Worm (Caenorhabditis elegans): Measurements from ENCODE around the gene F19B10.2.

Gene F19B10.2

ce11 chrII:3659776-3660175, 15.5 kb upstream of the F19B10.2 start, which contains the start of gene F19B10.4:
F19B10.4 (plus strand) TSS chrII:3660076.
- TF ChIP-seq mep-1 (tag; optimal IDR thresholded peaks at IDR 0.05): no peak
- no peak for TF ChIP-seq hmg-1.1 (GFP tag; IDR thresholded peaks at IDR 0.05)
- TF ChIP-seq ceh-32 (tag; optimal IDR thresholded peaks at IDR 0.05; ENCODE audit: poor library complexity): no peak
- TF ChIP-seq Y48G9A.11 (GFP tag; IDR thresholded peaks at IDR 0.05): no peak

DNA sequence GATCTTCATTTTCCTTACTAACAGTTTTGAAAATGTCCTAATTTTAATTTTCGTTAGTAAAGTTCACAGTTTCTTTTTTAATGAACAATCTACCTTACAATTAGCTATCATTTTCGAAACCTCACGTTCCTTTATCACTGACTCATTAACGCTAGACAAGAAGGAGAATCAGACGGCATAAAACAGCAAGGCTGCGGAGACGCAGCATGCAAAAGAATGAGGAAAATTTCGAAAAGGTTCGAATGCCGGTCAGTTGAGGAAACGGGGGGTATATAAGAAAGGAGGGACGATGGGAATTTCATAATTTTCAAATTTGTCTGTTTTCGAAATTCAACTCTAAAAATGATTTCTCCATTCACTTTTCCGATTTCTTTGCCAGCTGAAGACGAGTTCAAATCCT, 13.3 kb upstream of the F19B10.2 start, which contains the start of gene F19B10.13:
TSS of gene F19B10.13 (plus strand) at position 343 of the 400 bp plus-strand sequence.
- TF ChIP-seq nhr-28 (tag; optimal IDR thresholded peaks at IDR 0.05) (peak; percentile 36), mxl-3 (GFP tag; optimal IDR thresholded peaks at IDR 0.05) (peak; percentile 16), dmd-6 (GFP tag; IDR thresholded peaks at IDR 0.05) (peak; percentile 58), pqm-1 (tag; optimal IDR thresholded peaks at IDR 0.05) (peak; percentile 26), hlh-11 (tag; optimal IDR thresholded peaks at IDR 0.05) (peak; percentile 51), hif-1 (tag; optimal IDR thresholded peaks at IDR 0.05) (peak in 1 of 2 experiments; percentile 19), hlh-30 (tag; optimal IDR thresholded peaks at IDR 0.05; ENCODE audit: insufficient read depth) (peak; percentile 38), snpc-4 (tag; optimal IDR thresholded peaks at IDR 0.05) (no peak), T26A8.4 (GFP tag; IDR thresholded peaks at IDR 0.05) (no peak), nhr-6 (tag; optimal IDR thresholded peaks at IDR 0.05) (peak; percentile 14), F44E2.7 (GFP tag; IDR thresholded peaks at IDR 0.05) (no peak), mes-2 (tag; optimal IDR thresholded peaks at IDR 0.05; ENCODE audit: poor library complexity, severe bottlenecking) (peak; percentile 39), zip-2 (tag; optimal IDR thresholded peaks at IDR 0.05) (no peak)

DNA sequence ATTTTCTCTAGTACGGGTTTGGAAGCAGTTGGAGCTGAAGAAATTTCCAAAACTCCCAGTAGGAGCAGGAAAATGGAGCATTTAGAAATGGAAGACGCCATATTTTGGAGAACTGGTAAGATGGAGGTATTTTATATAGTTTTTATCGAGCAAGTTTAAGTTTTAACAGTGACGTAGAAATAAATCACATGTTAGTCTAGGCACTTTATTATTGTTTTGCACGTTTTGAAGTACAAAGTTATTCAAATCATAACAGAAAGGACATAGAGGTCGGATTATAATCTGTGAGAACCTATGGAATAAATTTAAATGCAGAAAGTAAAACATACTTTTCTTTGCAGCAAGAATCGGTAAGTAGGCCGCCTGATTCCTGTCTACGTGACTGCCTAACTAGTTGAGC, 11.5 kb upstream of the F19B10.2 start, which contains the start of gene F19B10.6:
TSS of gene F19B10.6 (minus strand) at position 101 of the 400 bp plus-strand sequence.
- no peak for TF ChIP-seq daf-16 (GFP tag; optimal IDR thresholded peaks at IDR 0.05)
- no peak for TF ChIP-seq daf-16 (tag; optimal IDR thresholded peaks at IDR 0.05)
- TF ChIP-seq lin-29 (GFP tag; IDR thresholded peaks at IDR 0.05): no peak
- no peak for TF ChIP-seq dmd-8 (GFP tag; IDR thresholded peaks at IDR 0.05)
- no peak for TF ChIP-seq F44E2.7 (GFP tag; IDR thresholded peaks at IDR 0.05)
- no peak for TF ChIP-seq nhr-6 (tag; optimal IDR thresholded peaks at IDR 0.05)
- TF ChIP-seq saeg-2 (GFP tag; IDR thresholded peaks at IDR 0.05): no peak
- no peak for TF ChIP-seq nhr-48 (tag; optimal IDR thresholded peaks at IDR 0.05)
- no peak for TF ChIP-seq jun-1 (tag; optimal IDR thresholded peaks at IDR 0.05)
- no peak for TF ChIP-seq nhr-25 (tag; optimal IDR thresholded peaks at IDR 0.05; ENCODE audit: borderline replicate concordance, insufficient read depth)
- TF ChIP-seq skn-1 (tag; optimal IDR thresholded peaks at IDR 0.05): no peak
- TF ChIP-seq hlh-30 (tag; optimal IDR thresholded peaks at IDR 0.05; ENCODE audit: insufficient read depth): no peak
- no peak for TF ChIP-seq hmg-1.1 (GFP tag; IDR thresholded peaks at IDR 0.05)
- TF ChIP-seq lsy-2 (tag; optimal IDR thresholded peaks at IDR 0.05): no peak
- no peak for TF ChIP-seq mdt-29 (GFP tag; IDR thresholded peaks at IDR 0.05)
- TF ChIP-seq ceh-28 (tag; optimal IDR thresholded peaks at IDR 0.05): no peak
- no peak for TF ChIP-seq nhr-41 (GFP tag; IDR thresholded peaks at IDR 0.05)
- no peak for TF ChIP-seq madf-5 (GFP tag; IDR thresholded peaks at IDR 0.05)
- TF ChIP-seq dve-1 (tag; optimal IDR thresholded peaks at IDR 0.05; ENCODE audit: insufficient read depth): no peak
- no peak for TF ChIP-seq arid-1 (GFP tag; conservative IDR thresholded peaks at IDR 0.05)
- TF ChIP-seq vab-7 (GFP tag; IDR thresholded peaks at IDR 0.05): no peak

ce11 chrII:3664470-3664869, 10.8 kb upstream of the F19B10.2 start, which contains the start of gene F19B10.3:
F19B10.3 (plus strand) TSS chrII:3664770.
- TF ChIP-seq ceh-44 (GFP tag; IDR thresholded peaks at IDR 0.05): no peak

Data from whole organism, L4 larva.